Worm (Caenorhabditis elegans) whole organism, mixed stage, embryonic: ENCODE data around the gene Y54G2A.32.

Source experiments
- M03D4.4 ChIP-seq: sonication (generic microtip); optimal IDR thresholded peaks from 2 replicates; lab custom pipeline; 2017; ENCODE audit warnings: mild to moderate bottlenecking, missing genetic modification characterization, missing compliant biosample characterization
- bed-3 ChIP-seq: fragments of 200-800 bp; sonication (Bioruptor generic); optimal IDR thresholded peaks from 3 replicates; lab custom pipeline; 2018; ENCODE audit warnings: mild to moderate bottlenecking, missing genetic modification characterization, moderate library complexity, missing compliant biosample characterization
- blmp-1 ChIP-seq: fragments of 150-350 bp; optimal IDR thresholded peaks from 2 replicates; lab custom pipeline; 2014; ENCODE audit warnings: missing biosample characterization, missing genetic modification characterization
- ceh-39 ChIP-seq: fragments of 150-350 bp; optimal IDR thresholded peaks from 2 replicates; lab custom pipeline; 2014; ENCODE audit warnings: missing biosample characterization, missing genetic modification characterization
- ceh-43 ChIP-seq: fragments of 200-800 bp; sonication (Bioruptor generic); optimal IDR thresholded peaks from 2 replicates; lab custom pipeline; 2018; ENCODE audit warnings: mild to moderate bottlenecking, missing genetic modification characterization, moderate library complexity, missing compliant biosample characterization
- ceh-83 ChIP-seq: fragments of 200-800 bp; sonication (Bioruptor generic); optimal IDR thresholded peaks from 2 replicates; lab custom pipeline; 2018; ENCODE audit warnings: mild to moderate bottlenecking, missing genetic modification characterization, missing compliant biosample characterization
- ces-1 ChIP-seq: fragments of 150-350 bp; optimal IDR thresholded peaks from 2 replicates; lab custom pipeline; 2014; ENCODE audit warnings: missing biosample characterization, missing genetic modification reagents, missing genetic modification characterization
- cnd-1 ChIP-seq: fragments of 200-800 bp; sonication (Bioruptor generic); optimal IDR thresholded peaks from 2 replicates; lab custom pipeline; 2018; ENCODE audit warnings: mild to moderate bottlenecking, missing genetic modification characterization, missing compliant biosample characterization
- drap-1 ChIP-seq: fragments of 200-800 bp; sonication (Bioruptor generic); optimal IDR thresholded peaks from 3 replicates; lab custom pipeline; 2018; ENCODE audit warnings: mild to moderate bottlenecking, missing genetic modification characterization, missing compliant biosample characterization
- elt-1 ChIP-seq: sonication (generic microtip); optimal IDR thresholded peaks from 2 replicates; lab custom pipeline; 2017; ENCODE audit warnings: missing genetic modification characterization, mild to moderate bottlenecking, missing compliant biosample characterization, antibody characterized with exemption, moderate library complexity, borderline replicate concordance; ENCODE audit not compliant: insufficient read depth
- elt-3 ChIP-seq: fragments of 150-350 bp; optimal IDR thresholded peaks from 2 replicates; lab custom pipeline; 2014; ENCODE audit warnings: missing biosample characterization, missing genetic modification characterization
- flh-1 ChIP-seq: fragments of 200-800 bp; sonication (Bioruptor generic); optimal IDR thresholded peaks from 2 replicates; lab custom pipeline; 2018; ENCODE audit warnings: mild to moderate bottlenecking, missing genetic modification characterization, moderate library complexity, missing compliant biosample characterization
- ham-2 ChIP-seq: fragments of 200-800 bp; sonication (Bioruptor generic); optimal IDR thresholded peaks from 2 replicates; lab custom pipeline; 2018; ENCODE audit warnings: mild to moderate bottlenecking, missing genetic modification characterization, missing compliant biosample characterization
- hlh-1 ChIP-seq: fragments of 150-350 bp; optimal IDR thresholded peaks from 2 replicates; lab custom pipeline; 2014; ENCODE audit warnings: missing biosample characterization, missing genetic modification reagents, missing genetic modification characterization
- lin-13 ChIP-seq: fragments of 150-350 bp; optimal IDR thresholded peaks from 2 replicates; lab custom pipeline; 2014; ENCODE audit warnings: missing biosample characterization, missing genetic modification characterization
- lin-32 ChIP-seq: fragments of 200-800 bp; sonication (Bioruptor generic); optimal IDR thresholded peaks from 2 replicates; lab custom pipeline; 2018; ENCODE audit warnings: mild to moderate bottlenecking, missing genetic modification characterization, missing compliant biosample characterization
- lsy-2 ChIP-seq: fragments of 150-350 bp; optimal IDR thresholded peaks from 2 replicates; lab custom pipeline; 2014; ENCODE audit warnings: missing biosample characterization, missing genetic modification characterization
- mab-5 ChIP-seq: fragments of 150-350 bp; optimal IDR thresholded peaks from 2 replicates; lab custom pipeline; 2014; ENCODE audit warnings: missing biosample characterization, missing genetic modification characterization
- mls-2 ChIP-seq: sonication (generic microtip); optimal IDR thresholded peaks from 2 replicates; lab custom pipeline; 2016; ENCODE audit warnings: mild to moderate bottlenecking, missing genetic modification characterization, moderate library complexity, missing compliant biosample characterization
- nhr-12 ChIP-seq: fragments of 150-350 bp; optimal IDR thresholded peaks from 2 replicates; lab custom pipeline; 2014; ENCODE audit warnings: missing biosample characterization, missing genetic modification characterization
- nhr-2 ChIP-seq: fragments of 150-350 bp; optimal IDR thresholded peaks from 2 replicates; lab custom pipeline; 2014; ENCODE audit warnings: missing biosample characterization, missing genetic modification characterization
- nhr-28 ChIP-seq: fragments of 150-350 bp; optimal IDR thresholded peaks from 2 replicates; lab custom pipeline; 2014; ENCODE audit warnings: missing biosample characterization, missing genetic modification characterization
- nhr-76 ChIP-seq: sonication (generic microtip); optimal IDR thresholded peaks from 2 replicates; lab custom pipeline; 2017; ENCODE audit warnings: missing biosample characterization, missing genetic modification characterization
- pha-4 ChIP-seq: fragments of 150-350 bp; optimal IDR thresholded peaks from 2 replicates; lab custom pipeline; 2018; ENCODE audit warnings: missing biosample characterization, missing genetic modification reagents, missing genetic modification characterization
- sem-2 ChIP-seq: fragments of 200-800 bp; sonication (Bioruptor generic); optimal IDR thresholded peaks from 2 replicates; lab custom pipeline; 2018; ENCODE audit warnings: mild to moderate bottlenecking, missing genetic modification characterization, missing compliant biosample characterization
- snpc-4 ChIP-seq: fragments of 150-350 bp; optimal IDR thresholded peaks from 2 replicates; lab custom pipeline; 2014; ENCODE audit warnings: missing biosample characterization, missing genetic modification characterization
- sptf-1 ChIP-seq: sonication (generic microtip); optimal IDR thresholded peaks from 2 replicates; lab custom pipeline; 2017; ENCODE audit warnings: mild to moderate bottlenecking, missing genetic modification characterization, moderate library complexity, missing compliant biosample characterization
- tbx-8 ChIP-seq: fragments of 200-800 bp; sonication (Bioruptor generic); optimal IDR thresholded peaks from 2 replicates; lab custom pipeline; 2018; ENCODE audit warnings: mild to moderate bottlenecking, missing genetic modification characterization, moderate library complexity, missing compliant biosample characterization
- unc-120 ChIP-seq: sonication (generic microtip); optimal IDR thresholded peaks from 2 replicates; lab custom pipeline; 2017; ENCODE audit warnings: missing genetic modification characterization, missing compliant biosample characterization; ENCODE audit not compliant: poor library complexity, severe bottlenecking
- unc-39 ChIP-seq: fragments of 150-350 bp; optimal IDR thresholded peaks from 2 replicates; lab custom pipeline; 2014; ENCODE audit warnings: missing biosample characterization, missing genetic modification characterization
- unc-62 ChIP-seq: fragments of 150-350 bp; optimal IDR thresholded peaks from 2 replicates; lab custom pipeline; 2014; ENCODE audit warnings: missing biosample characterization, missing genetic modification reagents, missing genetic modification characterization
- zip-8 ChIP-seq: fragments of 150-350 bp; optimal IDR thresholded peaks from 2 replicates; lab custom pipeline; 2014; ENCODE audit warnings: missing biosample characterization, missing genetic modification characterization
- ztf-11 ChIP-seq: fragments of 150-350 bp; optimal IDR thresholded peaks from 2 replicates; lab custom pipeline; 2014; ENCODE audit warnings: missing biosample characterization, missing genetic modification characterization

Y54G2A.32 gene

DNA sequence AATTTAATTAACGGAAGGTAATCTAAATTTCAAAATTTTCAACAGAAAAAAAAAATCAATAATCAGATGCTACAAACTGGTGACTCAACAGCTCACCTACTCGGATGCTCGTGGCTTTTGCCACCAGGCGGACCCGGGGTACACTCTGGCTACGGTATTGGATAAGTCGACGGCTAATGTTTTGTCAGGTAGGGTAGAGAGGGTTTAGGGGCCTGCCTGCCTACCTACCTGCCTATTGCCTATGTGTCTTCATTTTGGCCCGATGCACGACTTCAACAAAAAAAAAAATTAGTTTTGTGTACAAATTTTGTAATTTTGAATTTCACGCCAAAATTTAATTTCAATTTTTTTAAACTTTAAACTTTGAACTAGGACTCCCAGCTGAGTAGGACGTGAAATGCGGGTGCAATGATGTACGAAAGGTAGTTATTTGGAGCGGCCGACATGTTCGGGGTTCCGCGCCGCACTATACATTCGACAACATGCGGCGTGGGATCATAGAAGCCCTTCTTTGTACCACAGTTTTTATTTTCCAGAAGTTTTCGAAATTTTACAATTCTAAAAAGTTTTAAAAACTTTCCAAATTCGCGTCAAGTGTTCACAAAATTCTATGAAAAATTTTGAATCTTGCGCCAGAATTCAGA lies 21.8 kb downstream of the Y54G2A.32 start:
- TF ChIP-seq ceh-83 (GFP tag; lab: Kevin White, UChicago) (peak; percentile 3), unc-62 (GFP tag; lab: Kevin White, UChicago) (no peak), unc-39 (no peak), ces-1 (GFP tag; lab: Kevin White, UChicago) (no peak), ceh-43 (GFP tag; lab: Kevin White, UChicago) (no peak), zip-8 (tag; lab: Kevin White, UChicago) (no peak)

DNA sequence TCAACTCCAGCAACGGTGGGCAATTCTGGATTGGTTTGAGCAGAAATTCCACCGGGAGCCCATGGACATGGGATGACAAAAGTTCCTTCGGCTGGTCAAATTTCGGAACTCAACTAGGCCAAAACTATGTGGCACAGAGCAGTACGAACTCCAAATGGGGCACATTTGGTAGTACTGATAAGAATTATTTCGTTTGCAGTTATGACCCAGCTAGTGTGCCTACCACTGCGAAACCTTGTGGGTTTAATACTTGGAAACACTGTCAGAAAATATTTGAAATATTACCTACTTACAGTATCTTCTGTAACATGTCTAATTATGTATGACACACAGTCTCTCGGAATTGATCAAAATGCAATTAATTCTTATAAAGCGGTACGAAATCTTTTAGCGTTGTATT lies 22.6 kb downstream of the Y54G2A.32 start:
- TF ChIP-seq lin-13 (tag; lab: Kevin White, UChicago) (no peak), mab-5 (no peak), ceh-43 (GFP tag; lab: Kevin White, UChicago) (no peak), nhr-76 (no peak), nhr-28 (tag; lab: Kevin White, UChicago) (no peak), sem-2 (no peak), lsy-2 (tag; lab: Kevin White, UChicago) (no peak), unc-62 (GFP tag; lab: Kevin White, UChicago) (no peak), elt-3 (tag; lab: Kevin White, UChicago) (no peak), unc-39 (no peak), snpc-4 (tag; lab: Kevin White, UChicago) (no peak), pha-4 (tag; lab: Kevin White, UChicago) (no peak), zip-8 (tag; lab: Kevin White, UChicago) (no peak), unc-120 (tag; lab: Kevin White, UChicago) (no peak)

DNA sequence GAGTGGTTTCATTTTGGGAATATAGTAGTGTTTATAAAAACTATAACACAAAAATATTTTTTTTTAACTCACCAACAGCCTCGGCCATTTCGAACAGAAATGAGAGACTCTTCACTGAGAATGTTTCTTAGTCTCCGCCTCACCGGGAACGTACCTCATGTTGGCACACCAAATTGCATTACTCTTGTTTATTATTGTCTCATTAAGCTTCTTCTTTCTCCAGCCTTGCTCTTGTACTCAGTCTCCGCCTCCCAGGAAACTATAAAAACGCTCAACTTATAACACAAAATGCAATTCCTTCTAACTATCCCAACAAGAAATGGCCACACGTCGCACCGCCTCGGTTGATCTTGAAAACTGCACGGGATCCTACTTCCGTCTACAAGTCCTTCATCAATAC lies 28.8 kb downstream of the Y54G2A.32 start, which contains the start of the genes Y54G2A.48 and pudl-1:
Y54G2A.48 (minus strand) TSS at position 101 of the 400 bp plus-strand sequence.
pudl-1 (plus strand) TSS at position 320 of the 400 bp plus-strand sequence.
- TF ChIP-seq sptf-1 (tag; lab: Kevin White, UChicago): no peak
- TF ChIP-seq unc-62 (GFP tag; lab: Kevin White, UChicago): no peak
- TF ChIP-seq elt-1: no peak
- no peak for TF ChIP-seq sem-2
- no peak for TF ChIP-seq flh-1
- no peak for TF ChIP-seq lin-32 (GFP tag; lab: Kevin White, UChicago)
- no peak for TF ChIP-seq ces-1 (GFP tag; lab: Kevin White, UChicago)
- TF ChIP-seq pha-4 (tag; lab: Kevin White, UChicago): no peak
- no peak for TF ChIP-seq M03D4.4 (tag; lab: Kevin White, UChicago)
- TF ChIP-seq zip-8 (tag; lab: Kevin White, UChicago): no peak
- no peak for TF ChIP-seq bed-3
- no peak for TF ChIP-seq unc-120 (tag; lab: Kevin White, UChicago)
- TF ChIP-seq mls-2 (tag; lab: Kevin White, UChicago): no peak
- TF ChIP-seq nhr-12 (tag; lab: Kevin White, UChicago): no peak
- no peak for TF ChIP-seq ztf-11 (tag; lab: Kevin White, UChicago)
- no peak for TF ChIP-seq unc-39
- TF ChIP-seq cnd-1 (tag; lab: Kevin White, UChicago): no peak
- no peak for TF ChIP-seq ceh-39 (tag; lab: Kevin White, UChicago)

DNA sequence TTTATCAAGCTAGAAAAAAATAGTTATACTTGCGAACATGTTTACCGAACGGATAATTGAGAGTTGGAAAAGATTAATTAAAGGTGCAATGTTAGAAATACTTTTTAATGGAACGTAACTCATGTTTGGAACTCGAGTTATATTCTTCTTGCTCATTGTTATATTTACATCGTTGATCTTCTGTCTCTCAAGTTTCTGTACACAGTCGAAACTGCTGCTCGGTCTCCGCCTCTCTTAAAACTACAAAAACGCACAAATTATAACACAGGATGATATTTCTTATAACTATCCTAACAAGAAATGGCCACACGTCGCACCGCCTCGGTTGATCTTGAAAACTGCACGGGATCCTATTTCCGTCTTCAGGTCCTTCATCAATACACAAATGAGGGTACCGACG lies 30.8 kb downstream of the Y54G2A.32 start, which contains the start of gene pudl-2:
pudl-2 (plus strand) TSS at position 301 of the 400 bp plus-strand sequence.
- TF ChIP-seq zip-8 (tag; lab: Kevin White, UChicago) (no peak), sptf-1 (tag; lab: Kevin White, UChicago) (no peak), ceh-39 (tag; lab: Kevin White, UChicago) (no peak), cnd-1 (tag; lab: Kevin White, UChicago) (no peak), ztf-11 (tag; lab: Kevin White, UChicago) (no peak)

DNA sequence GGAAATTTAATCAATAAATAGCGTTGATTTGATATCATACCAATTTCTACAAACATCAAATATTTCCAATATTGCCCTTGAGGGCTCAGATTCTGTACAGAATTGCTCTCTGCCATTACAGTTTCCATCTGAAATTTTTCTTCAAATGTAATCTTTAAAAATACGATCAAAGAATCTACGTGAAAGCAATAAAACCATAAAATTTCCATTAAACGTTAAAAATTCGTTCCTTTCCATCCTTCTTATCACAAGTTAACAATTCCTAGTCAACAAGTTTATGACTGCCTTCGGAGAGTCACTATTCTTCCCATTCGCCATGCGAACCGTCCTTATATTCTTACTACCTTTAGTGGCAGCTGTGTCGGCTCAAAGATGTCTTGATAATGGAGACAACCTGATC lies 31.6 kb downstream of the Y54G2A.32 start, which contains the start of gene clec-82:
clec-82 (plus strand) TSS at position 301 of the 400 bp plus-strand sequence.
- TF ChIP-seq blmp-1 (tag; lab: Kevin White, UChicago) (no peak), unc-39 (no peak), hlh-1 (no peak), tbx-8 (no peak), cnd-1 (tag; lab: Kevin White, UChicago) (no peak), nhr-76 (no peak), unc-120 (tag; lab: Kevin White, UChicago) (no peak), ceh-83 (GFP tag; lab: Kevin White, UChicago) (no peak), elt-1 (no peak), nhr-2 (no peak), ham-2 (GFP tag; lab: Kevin White, UChicago) (no peak), mab-5 (no peak), snpc-4 (tag; lab: Kevin White, UChicago) (no peak), M03D4.4 (tag; lab: Kevin White, UChicago) (no peak), drap-1 (no peak)
